Worm (Caenorhabditis elegans) whole organism, L2 larva: ENCODE results near the gene B0457.2.

Experiments
- C34F6.9 ChIP-seq: fragments of 150-350 bp; optimal IDR thresholded peaks from 2 replicates; lab custom pipeline; 2014; ENCODE audit warnings: missing biosample characterization, missing genetic modification characterization
- F13H6.1 ChIP-seq: sonication (generic microtip); optimal IDR thresholded peaks from 2 replicates; lab custom pipeline; 2016; ENCODE audit warnings: missing genetic modification characterization, missing compliant biosample characterization
- R02D3.7 ChIP-seq: fragments of 150-350 bp; optimal IDR thresholded peaks from 2 replicates; lab custom pipeline; 2014; ENCODE audit warnings: missing biosample characterization, missing genetic modification characterization
- Y55F3AM.14 ChIP-seq: fragments of 200-800 bp; sonication (Bioruptor generic); optimal IDR thresholded peaks from 2 replicates; lab custom pipeline; 2018; ENCODE audit warnings: mild to moderate bottlenecking, missing genetic modification characterization, missing compliant biosample characterization
- ZK546.5 ChIP-seq: sonication (generic microtip); optimal IDR thresholded peaks from 2 replicates; lab custom pipeline; 2017; ENCODE audit warnings: missing biosample characterization, missing genetic modification characterization
- aly-2 ChIP-seq: fragments of 150-350 bp; optimal IDR thresholded peaks from 2 replicates; lab custom pipeline; 2014; ENCODE audit warnings: missing biosample characterization, missing genetic modification characterization
- ama-1 ChIP-seq: fragments of 150-350 bp; optimal IDR thresholded peaks from 2 replicates; lab custom pipeline; 2018; ENCODE audit warnings: inconsistent platforms
- blmp-1 ChIP-seq: sonication (generic microtip); optimal IDR thresholded peaks from 2 replicates; lab custom pipeline; 2017; ENCODE audit warnings: missing genetic modification characterization, mild to moderate bottlenecking, missing compliant biosample characterization, antibody characterized with exemption, moderate library complexity; ENCODE audit not compliant: insufficient read depth
- ceh-16 ChIP-seq: fragments of 150-350 bp; optimal IDR thresholded peaks from 2 replicates; lab custom pipeline; 2014; ENCODE audit warnings: missing biosample characterization, missing genetic modification characterization
- ceh-82 ChIP-seq: fragments of 150-350 bp; optimal IDR thresholded peaks from 2 replicates; lab custom pipeline; 2014; ENCODE audit warnings: missing biosample characterization, missing genetic modification characterization
- crh-2 ChIP-seq: sonication (generic microtip); optimal IDR thresholded peaks from 2 replicates; lab custom pipeline; 2017; ENCODE audit warnings: missing biosample characterization, missing genetic modification characterization
- dmd-4 ChIP-seq: sonication (generic microtip); optimal IDR thresholded peaks from 2 replicates; lab custom pipeline; 2017; ENCODE audit warnings: missing biosample characterization, missing genetic modification characterization
- egl-27 ChIP-seq: sonication (generic microtip); optimal IDR thresholded peaks from 3 replicates; lab custom pipeline; 2017; ENCODE audit warnings: missing biosample characterization, missing genetic modification reagents, missing genetic modification characterization
- elt-1 ChIP-seq: fragments of 150-350 bp; optimal IDR thresholded peaks from 2 replicates; lab custom pipeline; 2014; ENCODE audit warnings: missing biosample characterization, missing genetic modification characterization
- elt-3 ChIP-seq: sonication (generic microtip); optimal IDR thresholded peaks from 2 replicates; lab custom pipeline; 2017; ENCODE audit warnings: missing biosample characterization, missing genetic modification characterization
- fos-1 ChIP-seq: fragments of 150-350 bp; optimal IDR thresholded peaks from 2 replicates; lab custom pipeline; 2014; ENCODE audit warnings: missing biosample characterization, missing genetic modification characterization
- gmeb-1 ChIP-seq: fragments of 150-350 bp; optimal IDR thresholded peaks from 2 replicates; lab custom pipeline; 2014; ENCODE audit warnings: missing biosample characterization, missing genetic modification characterization
- lin-11 ChIP-seq: fragments of 150-350 bp; sonication (generic microtip); optimal IDR thresholded peaks from 2 replicates; lab custom pipeline; 2014; ENCODE audit warnings: missing biosample characterization, missing genetic modification characterization, inconsistent platforms, mixed read lengths
- lin-13 ChIP-seq: fragments of 150-350 bp; optimal IDR thresholded peaks from 2 replicates; lab custom pipeline; 2014; ENCODE audit warnings: missing biosample characterization, missing genetic modification reagents, missing genetic modification characterization
- lin-39 ChIP-seq: fragments of 150-350 bp; optimal IDR thresholded peaks from 2 replicates; lab custom pipeline; 2014; ENCODE audit warnings: missing biosample characterization, missing genetic modification reagents, missing genetic modification characterization
- lsy-2 ChIP-seq, 2 experiments: fragments of 150-350 bp in 1 of 2; sonication (generic microtip) in 1 of 2; optimal IDR thresholded peaks; 2 replicates each; lab custom pipeline; 2014 to 2017; ENCODE audit warnings: missing biosample characterization in 2 of 2, missing genetic modification characterization in 2 of 2
- mab-5 ChIP-seq: fragments of 150-350 bp; optimal IDR thresholded peaks from 2 replicates; lab custom pipeline; 2014; ENCODE audit warnings: missing biosample characterization, missing genetic modification characterization
- mbf-1 ChIP-seq: sonication (generic microtip); optimal IDR thresholded peaks from 2 replicates; lab custom pipeline; 2017; ENCODE audit warnings: missing biosample characterization, missing genetic modification characterization
- mdl-1 ChIP-seq, 2 experiments: fragments of 150-350 bp in 1 of 2; sonication (generic microtip) in 1 of 2; optimal IDR thresholded peaks; 2 replicates each; lab custom pipeline; 2017; ENCODE audit warnings: missing biosample characterization in 2 of 2, missing genetic modification characterization in 2 of 2
- nhr-10 ChIP-seq: sonication (generic microtip); optimal IDR thresholded peaks from 2 replicates; lab custom pipeline; 2017; ENCODE audit warnings: missing biosample characterization, missing genetic modification characterization
- nhr-11 ChIP-seq: fragments of 150-350 bp; optimal IDR thresholded peaks from 2 replicates; lab custom pipeline; 2014; ENCODE audit warnings: missing biosample characterization, missing genetic modification characterization
- nhr-12 ChIP-seq: fragments of 150-350 bp; optimal IDR thresholded peaks from 2 replicates; lab custom pipeline; 2014; ENCODE audit warnings: missing biosample characterization, missing genetic modification characterization
- nhr-129 ChIP-seq: fragments of 150-350 bp; optimal IDR thresholded peaks from 2 replicates; lab custom pipeline; 2014; ENCODE audit warnings: missing biosample characterization, missing genetic modification characterization
- nhr-21 ChIP-seq: fragments of 150-350 bp; optimal IDR thresholded peaks from 2 replicates; lab custom pipeline; 2014; ENCODE audit warnings: missing biosample characterization, missing genetic modification characterization
- nhr-23 ChIP-seq: fragments of 150-350 bp; optimal IDR thresholded peaks from 2 replicates; lab custom pipeline; 2014; ENCODE audit warnings: missing biosample characterization, missing genetic modification reagents, missing genetic modification characterization
- nhr-237 ChIP-seq: fragments of 150-350 bp; optimal IDR thresholded peaks from 2 replicates; lab custom pipeline; 2014; ENCODE audit warnings: missing biosample characterization, missing genetic modification characterization
- nhr-25 ChIP-seq: fragments of 150-350 bp; sonication (generic microtip); optimal IDR thresholded peaks from 3 replicates; lab custom pipeline; 2014; ENCODE audit warnings: missing biosample characterization, missing genetic modification characterization
- nhr-6 ChIP-seq: fragments of 150-350 bp; optimal IDR thresholded peaks from 2 replicates; lab custom pipeline; 2014; ENCODE audit warnings: missing biosample characterization, missing genetic modification characterization
- nhr-77 ChIP-seq: fragments of 150-350 bp; optimal IDR thresholded peaks from 2 replicates; lab custom pipeline; 2014; ENCODE audit warnings: missing biosample characterization, missing genetic modification characterization
- peb-1 ChIP-seq: fragments of 150-350 bp; optimal IDR thresholded peaks from 2 replicates; lab custom pipeline; 2014; ENCODE audit warnings: missing biosample characterization, missing genetic modification characterization
- sem-4 ChIP-seq: fragments of 150-350 bp; optimal IDR thresholded peaks from 2 replicates; lab custom pipeline; 2014; ENCODE audit warnings: missing biosample characterization, missing genetic modification reagents, missing genetic modification characterization
- skn-1 ChIP-seq: sonication (generic microtip); optimal IDR thresholded peaks from 2 replicates; lab custom pipeline; 2017; ENCODE audit warnings: missing biosample characterization, missing genetic modification characterization
- sma-3 ChIP-seq: sonication (generic microtip); optimal IDR thresholded peaks from 2 replicates; lab custom pipeline; 2016; ENCODE audit warnings: missing genetic modification reagents, missing genetic modification characterization, missing compliant biosample characterization
- sma-9 ChIP-seq, 2 experiments: fragments of 150-350 bp in 1 of 2; sonication (generic microtip) in 1 of 2; optimal IDR thresholded peaks; 2 replicates each; lab custom pipeline; 2014 to 2016; ENCODE audit warnings: missing genetic modification characterization in 2 of 2, mild to moderate bottlenecking in 1 of 2, missing biosample characterization in 1 of 2, missing compliant biosample characterization in 1 of 2, missing genetic modification reagents in 1 of 2, moderate library complexity in 1 of 2
- snpc-4 ChIP-seq: fragments of 150-350 bp; optimal IDR thresholded peaks from 2 replicates; lab custom pipeline; 2014; ENCODE audit warnings: missing biosample characterization, missing genetic modification characterization
- unc-39 ChIP-seq: fragments of 150-350 bp; optimal IDR thresholded peaks from 2 replicates; lab custom pipeline; 2014; ENCODE audit warnings: missing biosample characterization, missing genetic modification characterization
- unc-55 ChIP-seq: fragments of 150-350 bp; sonication (generic microtip); optimal IDR thresholded peaks from 3 replicates; lab custom pipeline; 2014; ENCODE audit warnings: missing biosample characterization, missing genetic modification reagents, missing genetic modification characterization
- unc-62 ChIP-seq: fragments of 150-350 bp; optimal IDR thresholded peaks from 2 replicates; lab custom pipeline; 2014; ENCODE audit warnings: missing biosample characterization, missing genetic modification reagents, missing genetic modification characterization
- zag-1 ChIP-seq: fragments of 150-350 bp; optimal IDR thresholded peaks from 2 replicates; lab custom pipeline; 2014; ENCODE audit warnings: missing biosample characterization, missing genetic modification characterization
- ztf-1 ChIP-seq: fragments of 200-800 bp; sonication (Bioruptor generic); conservative IDR thresholded peaks from 2 replicates; pipeline ENCODE4 v1.3.6; 2022; ENCODE audit warnings: missing genetic modification characterization, missing compliant biosample characterization
- ztf-11 ChIP-seq: sonication (generic microtip); optimal IDR thresholded peaks from 2 replicates; lab custom pipeline; 2017; ENCODE audit warnings: missing biosample characterization, missing genetic modification characterization
- ztf-4 ChIP-seq: fragments of 150-350 bp; optimal IDR thresholded peaks from 2 replicates; lab custom pipeline; 2014; ENCODE audit warnings: missing biosample characterization, missing genetic modification characterization

The B0457.2 gene

ce11 chrII:8930763-8931162 is 4.4 kb upstream of the B0457.2 start, which contains the start of gene enol-1:
Gene enol-1 (plus strand): TSS chrII:8930997.
- TF ChIP-seq ztf-4 (tag; lab: Kevin White, UChicago) (no peak), sma-3 (no peak), nhr-12 (tag; lab: Kevin White, UChicago) (no peak), unc-55 (no peak), unc-62 (no peak), nhr-25 (no peak), fos-1 (tag; lab: Kevin White, UChicago) (no peak), nhr-23 (no peak), mab-5 (tag; lab: Kevin White, UChicago) (no peak), sma-9 (GFP tag; optimal IDR thresholded peaks at IDR 0.05; lab: Kevin White, UChicago) (no peak), sma-9 (tag; optimal IDR thresholded peaks at IDR 0.05; lab: Kevin White, UChicago) (no peak), ztf-11 (tag; lab: Kevin White, UChicago) (no peak), ceh-16 (tag; lab: Kevin White, UChicago) (no peak), blmp-1 (tag; lab: Kevin White, UChicago) (no peak), aly-2 (tag; lab: Kevin White, UChicago) (no peak), nhr-6 (tag; lab: Kevin White, UChicago) (no peak), elt-1 (tag; lab: Kevin White, UChicago) (no peak), C34F6.9 (no peak), nhr-77 (tag; lab: Kevin White, UChicago) (no peak)

ce11 chrII:8929771-8930170 is 3.4 kb upstream of the B0457.2 start, which contains the start of gene mrpl-50:
Gene mrpl-50 (plus strand): TSS chrII:8929841.
- TF ChIP-seq F13H6.1 (tag; lab: Kevin White, UChicago) (peak; percentile 10), lsy-2 (tag; optimal IDR thresholded peaks at IDR 0.05; lab: Kevin White, UChicago) (no peak)

ce11 chrII:8927253-8927791 is 971 bp upstream of the B0457.2 start, which contains the start of gene cct-2:
Gene cct-2 (plus strand): TSS chrII:8927741.
- TF ChIP-seq mdl-1 (tag; optimal IDR thresholded peaks at IDR 0.05; lab: Kevin White, UChicago), result no peak
- no peak for TF ChIP-seq ama-1 (lab: Kevin White, UChicago)
- TF ChIP-seq R02D3.7 (tag; lab: Kevin White, UChicago), result no peak
- TF ChIP-seq ztf-1, result no peak
- TF ChIP-seq lsy-2 (tag; optimal IDR thresholded peaks at IDR 0.05; lab: Kevin White, UChicago), result peak in 1 of 2 experiments; percentile 64
- no peak for TF ChIP-seq nhr-11 (tag; lab: Kevin White, UChicago)
- no peak for TF ChIP-seq nhr-23
- no peak for TF ChIP-seq ZK546.5 (tag; lab: Kevin White, UChicago)
- no peak for TF ChIP-seq nhr-25
- TF ChIP-seq ceh-82, result no peak
- no peak for TF ChIP-seq ztf-11 (tag; lab: Kevin White, UChicago)
- TF ChIP-seq lin-11, result no peak
- TF ChIP-seq gmeb-1 (tag; lab: Kevin White, UChicago), result peak; percentile 5
- no peak for TF ChIP-seq blmp-1 (tag; lab: Kevin White, UChicago)
- no peak for TF ChIP-seq nhr-10 (tag; lab: Kevin White, UChicago)
- peak; percentile 17 for TF ChIP-seq crh-2 (tag; lab: Kevin White, UChicago)
- no peak for TF ChIP-seq elt-3 (tag; lab: Kevin White, UChicago)
- TF ChIP-seq sem-4 (tag; lab: Kevin White, UChicago), result no peak
- no peak for TF ChIP-seq Y55F3AM.14 (GFP tag; lab: Kevin White, UChicago)
- no peak for TF ChIP-seq mab-5 (tag; lab: Kevin White, UChicago)
- no peak for TF ChIP-seq nhr-21
- peak; percentile 30 for TF ChIP-seq sma-3
- peak; percentile 73 for TF ChIP-seq C34F6.9
- TF ChIP-seq F13H6.1 (tag; lab: Kevin White, UChicago), result no peak
- peak; percentile 64 for TF ChIP-seq unc-55
- peak; percentile 15 for TF ChIP-seq ztf-4 (tag; lab: Kevin White, UChicago)
- TF ChIP-seq egl-27 (tag; lab: Kevin White, UChicago), result no peak
- no peak for TF ChIP-seq nhr-12 (tag; lab: Kevin White, UChicago)
- TF ChIP-seq nhr-77 (tag; lab: Kevin White, UChicago), result no peak
- peak; percentile 38 for TF ChIP-seq lin-13 (GFP tag; lab: Kevin White, UChicago)
- TF ChIP-seq mbf-1 (tag; lab: Kevin White, UChicago), result no peak
- no peak for TF ChIP-seq skn-1 (tag; lab: Kevin White, UChicago)
- TF ChIP-seq elt-1 (tag; lab: Kevin White, UChicago), result no peak
- no peak for TF ChIP-seq dmd-4 (tag; lab: Kevin White, UChicago)
- no peak for TF ChIP-seq nhr-129
- no peak for TF ChIP-seq snpc-4 (tag; lab: Kevin White, UChicago)
- TF ChIP-seq fos-1 (tag; lab: Kevin White, UChicago), result peak; percentile 38
- TF ChIP-seq lin-39, result no peak
- TF ChIP-seq zag-1 (tag; lab: Kevin White, UChicago), result no peak
- TF ChIP-seq unc-39 (tag; lab: Kevin White, UChicago), result no peak
- no peak for TF ChIP-seq aly-2 (tag; lab: Kevin White, UChicago)
- no peak for TF ChIP-seq sma-9 (GFP tag; optimal IDR thresholded peaks at IDR 0.05; lab: Kevin White, UChicago)
- TF ChIP-seq sma-9 (tag; optimal IDR thresholded peaks at IDR 0.05; lab: Kevin White, UChicago), result no peak
- TF ChIP-seq unc-62, result no peak
- TF ChIP-seq nhr-237 (tag; lab: Kevin White, UChicago), result no peak
- TF ChIP-seq ceh-16 (tag; lab: Kevin White, UChicago), result no peak
- TF ChIP-seq peb-1 (tag; lab: Kevin White, UChicago), result no peak
